Worm (Caenorhabditis elegans): Measurements from ENCODE around the gene ykt-6.

Gene ykt-6

DNA sequence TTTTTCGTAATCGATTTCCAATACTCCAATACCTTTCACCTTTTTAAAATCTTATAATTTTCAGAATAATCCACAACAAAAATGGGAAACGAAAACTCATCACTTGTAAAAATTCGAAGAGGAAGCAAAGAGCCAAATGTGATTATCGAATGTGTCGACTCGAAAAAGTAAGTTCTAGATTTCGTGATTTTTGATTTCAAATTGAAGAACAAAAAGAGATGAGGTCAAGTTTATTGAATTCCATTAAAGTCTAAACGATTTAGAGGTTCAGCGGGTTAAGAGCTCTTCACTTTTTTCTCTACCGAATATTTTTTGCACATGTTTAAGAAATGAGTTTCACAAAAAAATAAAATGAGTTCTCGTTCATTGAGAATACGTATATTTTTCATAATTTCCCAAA is 28.5 kb downstream of the ykt-6 start, which contains the start of gene B0361.4:
B0361.4 (plus strand) TSS at position 61 of the 400 bp plus-strand sequence.
- TF ChIP-seq tbx-37 (GFP tag; conservative IDR thresholded peaks at IDR 0.05) (no peak), pes-1 (GFP tag; IDR thresholded peaks at IDR 0.05) (no peak), tra-4 (tag; optimal IDR thresholded peaks at IDR 0.05) (no peak), ama-1 (optimal IDR thresholded peaks at IDR 0.05) (no peak), F13C5.2 (tag; optimal IDR thresholded peaks at IDR 0.05) (no peak), ceh-13 (GFP tag; optimal IDR thresholded peaks at IDR 0.05) (no peak), hmg-4 (GFP tag; optimal IDR thresholded peaks at IDR 0.05) (no peak), scrt-1 (GFP tag; IDR thresholded peaks at IDR 0.05) (no peak), aly-1 (tag; optimal IDR thresholded peaks at IDR 0.05) (no peak), sea-1 (GFP tag; conservative IDR thresholded peaks at IDR 0.05) (no peak), ets-7 (tag; optimal IDR thresholded peaks at IDR 0.05) (no peak), flt-1 (GFP tag; IDR thresholded peaks at IDR 0.05) (no peak), B0310.2 (tag; optimal IDR thresholded peaks at IDR 0.05) (no peak), hmbx-1 (tag; optimal IDR thresholded peaks at IDR 0.05) (no peak)

DNA sequence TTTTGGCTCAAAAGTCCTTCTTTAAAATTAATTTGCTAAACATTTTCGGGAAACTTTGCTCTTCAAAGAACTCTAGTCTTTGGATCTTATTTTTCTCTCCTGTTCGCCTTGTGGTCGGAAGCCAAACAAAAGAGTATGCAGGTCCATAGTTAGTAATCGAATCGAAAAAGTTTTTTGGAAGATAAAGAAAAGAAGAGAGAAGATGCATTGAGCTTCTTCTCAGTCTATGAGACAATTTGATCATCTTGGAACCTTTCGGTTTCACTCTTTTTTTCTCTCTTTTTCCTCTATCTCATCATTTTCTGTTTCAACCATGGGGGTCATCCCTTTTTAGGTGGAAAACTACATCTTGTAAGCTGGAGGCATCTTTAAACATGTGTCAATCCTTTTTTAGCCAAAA is 33.7 kb downstream of the ykt-6 start:
- TF ChIP-seq scrt-1 (GFP tag; IDR thresholded peaks at IDR 0.05) (no peak), tra-4 (tag; optimal IDR thresholded peaks at IDR 0.05) (no peak), ceh-13 (GFP tag; optimal IDR thresholded peaks at IDR 0.05) (no peak), hnd-1 (tag; optimal IDR thresholded peaks at IDR 0.05) (no peak), tbx-11 (GFP tag; IDR thresholded peaks at IDR 0.05) (no peak), B0310.2 (tag; optimal IDR thresholded peaks at IDR 0.05) (no peak), ama-1 (optimal IDR thresholded peaks at IDR 0.05) (no peak), ceh-36 (tag; optimal IDR thresholded peaks at IDR 0.05) (no peak), pes-1 (GFP tag; IDR thresholded peaks at IDR 0.05) (no peak), tbx-37 (GFP tag; conservative IDR thresholded peaks at IDR 0.05) (no peak), hmg-4 (GFP tag; optimal IDR thresholded peaks at IDR 0.05) (no peak), F13C5.2 (tag; optimal IDR thresholded peaks at IDR 0.05) (no peak), aly-1 (tag; optimal IDR thresholded peaks at IDR 0.05) (no peak), hmbx-1 (tag; optimal IDR thresholded peaks at IDR 0.05) (no peak), sea-1 (GFP tag; conservative IDR thresholded peaks at IDR 0.05) (no peak), ets-7 (tag; optimal IDR thresholded peaks at IDR 0.05) (no peak), flt-1 (GFP tag; IDR thresholded peaks at IDR 0.05) (no peak)

DNA sequence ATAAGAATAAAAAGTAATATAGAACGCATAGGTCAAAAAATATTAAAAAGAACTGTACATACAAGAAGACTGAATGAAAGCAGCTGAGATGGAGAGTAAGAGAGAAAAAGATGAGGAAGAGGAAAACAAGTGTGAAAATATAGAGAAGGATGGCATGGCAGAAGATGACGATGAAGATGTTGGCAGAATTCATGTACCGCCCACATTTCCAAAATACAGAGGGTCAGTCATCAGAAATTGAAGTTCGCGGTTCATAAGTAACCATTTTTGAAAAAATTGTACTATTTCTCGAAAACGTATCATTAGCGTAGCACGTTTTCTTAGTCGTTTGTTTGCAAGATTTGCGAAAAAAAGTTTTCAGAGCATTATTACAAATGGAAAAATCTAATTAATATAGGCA is 39.7 kb downstream of the ykt-6 start, which contains the start of gene zmp-6:
zmp-6 (minus strand) TSS at position 101 of the 400 bp plus-strand sequence.
- TF ChIP-seq ama-1 (optimal IDR thresholded peaks at IDR 0.05) (no peak), hmbx-1 (tag; optimal IDR thresholded peaks at IDR 0.05) (no peak), aly-1 (tag; optimal IDR thresholded peaks at IDR 0.05) (no peak), ceh-36 (tag; optimal IDR thresholded peaks at IDR 0.05) (no peak), tra-4 (tag; optimal IDR thresholded peaks at IDR 0.05) (no peak), hnd-1 (tag; optimal IDR thresholded peaks at IDR 0.05) (no peak), B0310.2 (tag; optimal IDR thresholded peaks at IDR 0.05) (no peak), hmg-4 (GFP tag; optimal IDR thresholded peaks at IDR 0.05) (no peak), flt-1 (GFP tag; IDR thresholded peaks at IDR 0.05) (no peak), pes-1 (GFP tag; IDR thresholded peaks at IDR 0.05) (no peak), tbx-37 (GFP tag; conservative IDR thresholded peaks at IDR 0.05) (no peak), F13C5.2 (tag; optimal IDR thresholded peaks at IDR 0.05) (no peak), sea-1 (GFP tag; conservative IDR thresholded peaks at IDR 0.05) (no peak), scrt-1 (GFP tag; IDR thresholded peaks at IDR 0.05) (no peak), ceh-13 (GFP tag; optimal IDR thresholded peaks at IDR 0.05) (no peak), tbx-11 (GFP tag; IDR thresholded peaks at IDR 0.05) (no peak), ets-7 (tag; optimal IDR thresholded peaks at IDR 0.05) (no peak)

DNA sequence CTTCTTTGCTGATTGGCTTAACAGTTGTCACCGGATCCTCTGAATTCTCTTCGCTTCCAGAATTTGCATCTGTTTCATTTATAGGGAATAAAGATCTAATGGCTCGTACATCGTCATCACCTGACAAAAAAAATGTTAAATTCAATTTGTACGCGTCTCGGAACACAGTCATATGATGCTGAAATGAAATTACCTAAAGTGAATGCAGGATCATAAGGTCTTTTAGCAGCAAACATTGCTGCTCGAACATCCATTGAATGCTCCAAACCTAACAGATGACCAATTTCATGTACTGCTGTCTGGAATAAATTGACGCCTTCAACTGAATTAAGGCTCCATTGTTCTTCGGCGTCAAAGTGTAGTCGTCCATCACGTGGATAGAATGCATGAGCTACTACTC is 41.0 kb downstream of the ykt-6 start:
- no peak for TF ChIP-seq pes-1 (GFP tag; IDR thresholded peaks at IDR 0.05)
- TF ChIP-seq tra-4 (tag; optimal IDR thresholded peaks at IDR 0.05), result no peak
- TF ChIP-seq ceh-36 (tag; optimal IDR thresholded peaks at IDR 0.05), result no peak
- no peak for TF ChIP-seq hmbx-1 (tag; optimal IDR thresholded peaks at IDR 0.05)
- TF ChIP-seq ceh-13 (GFP tag; optimal IDR thresholded peaks at IDR 0.05), result no peak

DNA sequence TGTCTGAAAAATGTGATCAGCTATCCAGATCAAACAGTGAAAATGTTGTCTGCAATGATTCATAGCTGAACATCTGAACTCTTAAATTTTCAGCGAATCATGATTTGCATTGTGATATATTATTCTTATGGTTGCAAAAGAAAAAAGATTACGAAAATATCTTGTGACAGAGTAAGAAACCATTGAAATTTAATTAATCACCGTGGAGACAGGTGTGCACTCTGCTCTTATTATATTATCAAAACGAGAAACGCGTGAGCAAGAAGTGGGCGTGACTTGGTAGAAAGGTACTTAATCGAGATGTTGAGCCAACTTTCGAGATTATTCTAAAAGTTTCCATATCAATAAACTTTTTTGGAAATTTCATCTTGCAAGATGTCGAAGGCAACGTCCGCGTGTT is 44.4 kb downstream of the ykt-6 start, which contains the start of gene osm-10:
osm-10 (plus strand) TSS at position 293 of the 400 bp plus-strand sequence.
- no peak for TF ChIP-seq B0310.2 (tag; optimal IDR thresholded peaks at IDR 0.05)
- TF ChIP-seq hmg-4 (GFP tag; optimal IDR thresholded peaks at IDR 0.05), result no peak
- TF ChIP-seq flt-1 (GFP tag; IDR thresholded peaks at IDR 0.05), result no peak
- TF ChIP-seq ceh-36 (tag; optimal IDR thresholded peaks at IDR 0.05), result no peak
- TF ChIP-seq aly-1 (tag; optimal IDR thresholded peaks at IDR 0.05), result no peak
- TF ChIP-seq tbx-37 (GFP tag; conservative IDR thresholded peaks at IDR 0.05), result no peak
- no peak for TF ChIP-seq tra-4 (tag; optimal IDR thresholded peaks at IDR 0.05)
- no peak for TF ChIP-seq hmbx-1 (tag; optimal IDR thresholded peaks at IDR 0.05)
- no peak for TF ChIP-seq pes-1 (GFP tag; IDR thresholded peaks at IDR 0.05)
- no peak for TF ChIP-seq tbx-11 (GFP tag; IDR thresholded peaks at IDR 0.05)
- no peak for TF ChIP-seq scrt-1 (GFP tag; IDR thresholded peaks at IDR 0.05)
- TF ChIP-seq sea-1 (GFP tag; conservative IDR thresholded peaks at IDR 0.05), result no peak
- no peak for TF ChIP-seq ceh-13 (GFP tag; optimal IDR thresholded peaks at IDR 0.05)
- TF ChIP-seq hnd-1 (tag; optimal IDR thresholded peaks at IDR 0.05), result no peak
- no peak for TF ChIP-seq ets-7 (tag; optimal IDR thresholded peaks at IDR 0.05)

DNA sequence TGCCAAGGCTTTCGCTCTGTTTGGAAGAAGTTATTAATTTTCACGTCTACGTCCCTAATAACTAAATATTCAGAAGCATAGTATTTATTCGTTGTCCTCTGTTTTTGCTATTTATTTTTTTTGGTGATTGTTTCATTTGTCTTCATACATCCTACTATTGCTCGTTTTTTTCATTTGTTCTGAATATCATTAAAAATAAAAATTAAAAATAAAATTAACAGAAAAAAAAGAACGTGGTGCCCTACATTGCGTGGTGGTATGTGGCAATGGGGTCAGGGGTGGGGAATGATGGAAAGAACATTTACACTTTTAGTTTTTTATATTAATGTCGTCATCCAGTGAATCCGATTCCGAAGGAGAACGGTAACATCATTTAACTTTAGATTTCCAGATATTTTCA is 46.3 kb downstream of the ykt-6 start, which contains the start of gene ztf-31:
ztf-31 (plus strand) TSS at position 301 of the 400 bp plus-strand sequence.
- TF ChIP-seq ceh-36 (tag; optimal IDR thresholded peaks at IDR 0.05), result no peak
- TF ChIP-seq B0310.2 (tag; optimal IDR thresholded peaks at IDR 0.05), result no peak
- no peak for TF ChIP-seq pes-1 (GFP tag; IDR thresholded peaks at IDR 0.05)
- TF ChIP-seq tbx-37 (GFP tag; conservative IDR thresholded peaks at IDR 0.05), result no peak
- no peak for TF ChIP-seq hmg-4 (GFP tag; optimal IDR thresholded peaks at IDR 0.05)
- TF ChIP-seq F13C5.2 (tag; optimal IDR thresholded peaks at IDR 0.05), result no peak
- no peak for TF ChIP-seq ceh-13 (GFP tag; optimal IDR thresholded peaks at IDR 0.05)
- TF ChIP-seq ama-1 (optimal IDR thresholded peaks at IDR 0.05), result no peak
- no peak for TF ChIP-seq ets-7 (tag; optimal IDR thresholded peaks at IDR 0.05)
- no peak for TF ChIP-seq aly-1 (tag; optimal IDR thresholded peaks at IDR 0.05)
- TF ChIP-seq scrt-1 (GFP tag; IDR thresholded peaks at IDR 0.05), result no peak
- TF ChIP-seq tra-4 (tag; optimal IDR thresholded peaks at IDR 0.05), result no peak
- TF ChIP-seq tbx-11 (GFP tag; IDR thresholded peaks at IDR 0.05), result no peak
- no peak for TF ChIP-seq flt-1 (GFP tag; IDR thresholded peaks at IDR 0.05)
- TF ChIP-seq sea-1 (GFP tag; conservative IDR thresholded peaks at IDR 0.05), result no peak

DNA sequence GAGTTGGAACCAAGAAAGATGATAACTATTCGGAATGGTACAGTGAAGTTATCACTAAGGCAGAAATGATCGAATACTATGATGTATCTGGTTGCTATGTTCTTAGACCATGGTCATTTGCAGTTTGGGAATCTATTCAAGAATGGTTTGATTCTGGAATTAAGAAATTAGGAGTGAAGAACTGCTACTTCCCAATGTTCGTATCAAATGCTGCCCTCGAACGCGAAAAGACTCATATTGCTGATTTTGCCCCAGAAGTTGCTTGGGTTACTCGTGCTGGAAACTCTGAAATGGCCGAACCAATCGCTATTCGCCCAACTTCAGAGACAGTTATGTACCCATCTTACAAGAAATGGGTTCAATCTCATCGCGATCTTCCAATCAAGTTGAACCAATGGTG is 48.0 kb downstream of the ykt-6 start:
- TF ChIP-seq ama-1 (optimal IDR thresholded peaks at IDR 0.05), result no peak
- no peak for TF ChIP-seq hmg-4 (GFP tag; optimal IDR thresholded peaks at IDR 0.05)
- no peak for TF ChIP-seq hnd-1 (tag; optimal IDR thresholded peaks at IDR 0.05)
- no peak for TF ChIP-seq tbx-37 (GFP tag; conservative IDR thresholded peaks at IDR 0.05)
- no peak for TF ChIP-seq tbx-11 (GFP tag; IDR thresholded peaks at IDR 0.05)
- no peak for TF ChIP-seq ceh-36 (tag; optimal IDR thresholded peaks at IDR 0.05)
- no peak for TF ChIP-seq aly-1 (tag; optimal IDR thresholded peaks at IDR 0.05)
- TF ChIP-seq flt-1 (GFP tag; IDR thresholded peaks at IDR 0.05), result no peak
- TF ChIP-seq ets-7 (tag; optimal IDR thresholded peaks at IDR 0.05), result no peak
- TF ChIP-seq hmbx-1 (tag; optimal IDR thresholded peaks at IDR 0.05), result no peak
- TF ChIP-seq ceh-13 (GFP tag; optimal IDR thresholded peaks at IDR 0.05), result no peak
- no peak for TF ChIP-seq sea-1 (GFP tag; conservative IDR thresholded peaks at IDR 0.05)
- TF ChIP-seq pes-1 (GFP tag; IDR thresholded peaks at IDR 0.05), result no peak
- no peak for TF ChIP-seq B0310.2 (tag; optimal IDR thresholded peaks at IDR 0.05)
- no peak for TF ChIP-seq tra-4 (tag; optimal IDR thresholded peaks at IDR 0.05)
- no peak for TF ChIP-seq F13C5.2 (tag; optimal IDR thresholded peaks at IDR 0.05)
- no peak for TF ChIP-seq scrt-1 (GFP tag; IDR thresholded peaks at IDR 0.05)
